Worm (Caenorhabditis elegans): ENCODE data around the gene acdh-10.

DNA sequence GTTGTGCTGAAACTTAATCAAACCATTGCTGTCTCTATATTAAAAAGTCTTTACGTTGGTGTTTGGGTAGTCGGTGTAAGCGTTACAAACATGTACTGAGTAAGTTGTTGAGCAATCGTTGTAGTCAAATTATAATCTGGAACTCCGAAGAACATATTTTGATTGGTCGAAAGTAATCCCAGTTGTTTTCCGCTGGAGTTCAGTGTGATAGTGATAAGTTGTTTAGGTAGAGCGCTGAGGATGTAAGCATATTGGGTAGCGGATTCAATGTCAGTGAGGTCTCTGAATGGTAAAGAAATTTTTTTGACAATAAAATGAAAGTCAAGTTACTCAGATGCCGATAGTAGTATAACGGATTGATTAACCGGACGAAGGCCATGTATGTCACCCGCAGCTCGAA, 12.7 kb upstream of the acdh-10 start:
- TF ChIP-seq unc-62 (GFP tag; optimal IDR thresholded peaks at IDR 0.05): no peak
- no peak for TF ChIP-seq blmp-1 (tag; optimal IDR thresholded peaks at IDR 0.05)
- TF ChIP-seq unc-39 (tag; optimal IDR thresholded peaks at IDR 0.05): no peak
- no peak for TF ChIP-seq nhr-237 (tag; optimal IDR thresholded peaks at IDR 0.05)

All from whole organism, mixed stage, embryonic.